Fruit fly (Drosophila melanogaster) whole organism, embryonic: ENCODE measurements around the gene Gdi.

ENCODE experiments used
- BtbVII ChIP-seq: fragments of 200-800 bp; sonication (Bioruptor generic); optimal IDR thresholded peaks from 3 replicates; lab custom pipeline; 2017; ENCODE audit warnings: missing biosample characterization, mild to moderate bottlenecking, missing genetic modification characterization
- CG10462 ChIP-seq: fragments of 200-800 bp; sonication (Bioruptor generic); optimal IDR thresholded peaks from 2 replicates; lab custom pipeline; 2016; ENCODE audit warnings: missing biosample characterization, missing genetic modification characterization
- CG10979 ChIP-seq: fragments of 200-800 bp; sonication (Bioruptor generic); optimal IDR thresholded peaks from 2 replicates; lab custom pipeline; 2018; ENCODE audit warnings: missing biosample characterization, mild to moderate bottlenecking, missing genetic modification characterization, moderate library complexity
- CG11247 ChIP-seq: fragments of 200-800 bp; sonication (Bioruptor generic); IDR thresholded peaks from 2 replicates; pipeline ENCODE4 v1.3.6; 2022; ENCODE audit warnings: missing biosample characterization, missing genetic modification characterization
- CG12071 ChIP-seq: fragments of 200-800 bp; sonication (Bioruptor generic); optimal IDR thresholded peaks from 3 replicates; lab custom pipeline; 2018; ENCODE audit warnings: missing biosample characterization, mild to moderate bottlenecking, missing genetic modification characterization
- CG14965 ChIP-seq: fragments of 200-800 bp; sonication (Bioruptor generic); optimal IDR thresholded peaks from 2 replicates; lab custom pipeline; 2016; ENCODE audit warnings: missing biosample characterization, missing genetic modification characterization, borderline replicate concordance
- CG15269 ChIP-seq: fragments of 200-800 bp; sonication (Bioruptor generic); optimal IDR thresholded peaks from 2 replicates; lab custom pipeline; 2018; ENCODE audit warnings: missing biosample characterization, mild to moderate bottlenecking, missing genetic modification characterization, moderate library complexity
- CG1602 ChIP-seq: fragments of 200-800 bp; sonication (Bioruptor generic); optimal IDR thresholded peaks from 3 replicates; lab custom pipeline; 2016; ENCODE audit warnings: missing biosample characterization, missing genetic modification characterization
- CG31441 ChIP-seq: fragments of 200-800 bp; sonication (Bioruptor generic); IDR thresholded peaks from 2 replicates; pipeline ENCODE4 v1.3.6; 2022; ENCODE audit warnings: missing biosample characterization, missing genetic modification characterization
- CG34376 ChIP-seq: fragments of 200-800 bp; sonication (Bioruptor generic); optimal IDR thresholded peaks from 2 replicates; lab custom pipeline; 2018; ENCODE audit warnings: missing biosample characterization, mild to moderate bottlenecking, missing genetic modification characterization
- CG4328 ChIP-seq: fragments of 200-800 bp; sonication (Bioruptor generic); optimal IDR thresholded peaks from 3 replicates; lab custom pipeline; 2017; ENCODE audit warnings: missing biosample characterization, missing genetic modification reagents, missing genetic modification characterization
- CG6175 ChIP-seq: fragments of 200-800 bp; sonication (Bioruptor generic); IDR thresholded peaks from 3 replicates; pipeline ENCODE4 v1.3.6; 2022; ENCODE audit warnings: missing biosample characterization, missing genetic modification characterization
- CG6765 ChIP-seq: fragments of 200-800 bp; sonication (Bioruptor generic); optimal IDR thresholded peaks from 3 replicates; lab custom pipeline; 2017; ENCODE audit warnings: missing biosample characterization, mild to moderate bottlenecking, missing genetic modification characterization
- CG7271 ChIP-seq: fragments of 200-800 bp; sonication (Bioruptor generic); optimal IDR thresholded peaks from 2 replicates; lab custom pipeline; 2018; ENCODE audit warnings: missing biosample characterization, mild to moderate bottlenecking, missing genetic modification characterization, moderate library complexity
- CG7745 ChIP-seq: fragments of 200-800 bp; sonication (Bioruptor generic); optimal IDR thresholded peaks from 2 replicates; lab custom pipeline; 2018; ENCODE audit warnings: missing biosample characterization, mild to moderate bottlenecking, missing genetic modification characterization, moderate library complexity
- CG7987 ChIP-seq: fragments of 200-800 bp; sonication (Bioruptor generic); optimal IDR thresholded peaks from 2 replicates; lab custom pipeline; 2018; ENCODE audit warnings: missing biosample characterization, mild to moderate bottlenecking, missing genetic modification characterization, moderate library complexity
- CG8388 ChIP-seq: fragments of 200-800 bp; sonication (Bioruptor generic); optimal IDR thresholded peaks from 2 replicates; lab custom pipeline; 2019; ENCODE audit warnings: missing biosample characterization, mild to moderate bottlenecking, missing genetic modification characterization, moderate library complexity
- CG8924 ChIP-seq: fragments of 200-800 bp; optimal IDR thresholded peaks from 3 replicates; lab custom pipeline; 2019; ENCODE audit warnings: missing biosample characterization, mild to moderate bottlenecking, missing genetic modification characterization, moderate library complexity
- CG9797 ChIP-seq: fragments of 200-800 bp; sonication (Bioruptor generic); optimal IDR thresholded peaks from 3 replicates; lab custom pipeline; 2018; ENCODE audit warnings: missing biosample characterization, mild to moderate bottlenecking, missing genetic modification characterization
- CG9817 ChIP-seq: fragments of 200-800 bp; sonication (Bioruptor generic); optimal IDR thresholded peaks from 2 replicates; lab custom pipeline; 2018; ENCODE audit warnings: missing biosample characterization, mild to moderate bottlenecking, missing genetic modification characterization, moderate library complexity
- CG9876 ChIP-seq: fragments of 200-800 bp; sonication (Bioruptor generic); optimal IDR thresholded peaks from 2 replicates; lab custom pipeline; 2016; ENCODE audit warnings: missing biosample characterization, missing genetic modification characterization
- CHES-1-like ChIP-seq: fragments of 200-800 bp; sonication (Bioruptor generic); optimal IDR thresholded peaks from 2 replicates; lab custom pipeline; 2016; ENCODE audit warnings: missing biosample characterization, missing genetic modification characterization
- CoRest ChIP-seq: fragments of 200-800 bp; sonication (Bioruptor generic); optimal IDR thresholded peaks from 3 replicates; lab custom pipeline; 2018; ENCODE audit warnings: missing biosample characterization, mild to moderate bottlenecking, missing genetic modification characterization, moderate library complexity
- Dip3 ChIP-seq: fragments of 200-800 bp; sonication (Bioruptor generic); optimal IDR thresholded peaks from 3 replicates; lab custom pipeline; 2016; ENCODE audit warnings: missing biosample characterization, missing genetic modification characterization
- Doc3 ChIP-seq: fragments of 200-800 bp; sonication (Bioruptor generic); IDR thresholded peaks from 3 replicates; pipeline ENCODE4 v1.3.6; 2022; ENCODE audit warnings: missing biosample characterization, missing genetic modification characterization; ENCODE audit not compliant: partially characterized antibody
- E2f2 ChIP-seq: fragments of 200-800 bp; sonication (Bioruptor generic); IDR thresholded peaks from 2 replicates; pipeline ENCODE4 v1.3.6; 2022; ENCODE audit warnings: missing biosample characterization, missing genetic modification characterization
- HHEX ChIP-seq: fragments of 200-800 bp; sonication (Bioruptor generic); optimal IDR thresholded peaks from 3 replicates; lab custom pipeline; 2017; ENCODE audit warnings: missing biosample characterization, mild to moderate bottlenecking, missing genetic modification characterization, missing genetic modification reagents
- Hey ChIP-seq: fragments of 200-800 bp; sonication (Bioruptor generic); optimal IDR thresholded peaks from 3 replicates; lab custom pipeline; 2018; ENCODE audit warnings: missing biosample characterization, mild to moderate bottlenecking, missing genetic modification characterization
- Lim3 ChIP-seq: fragments of 200-800 bp; sonication (Bioruptor generic); IDR thresholded peaks from 2 replicates; pipeline ENCODE4 v1.3.6; 2022; ENCODE audit warnings: missing biosample characterization, missing genetic modification characterization
- MESR4 ChIP-seq: fragments of 200-800 bp; sonication (Bioruptor generic); optimal IDR thresholded peaks from 2 replicates; lab custom pipeline; 2018; ENCODE audit warnings: missing biosample characterization, mild to moderate bottlenecking, missing genetic modification characterization, moderate library complexity
- NfI ChIP-seq: fragments of 200-800 bp; sonication (Bioruptor generic); optimal IDR thresholded peaks from 3 replicates; lab custom pipeline; 2018; ENCODE audit warnings: missing biosample characterization, mild to moderate bottlenecking, missing genetic modification characterization, moderate library complexity
- PHDP ChIP-seq: fragments of 200-800 bp; sonication (Bioruptor generic); optimal IDR thresholded peaks from 3 replicates; lab custom pipeline; 2018; ENCODE audit warnings: missing biosample characterization, mild to moderate bottlenecking, missing genetic modification characterization, moderate library complexity
- Rx ChIP-seq: fragments of 200-800 bp; sonication (Bioruptor generic); IDR thresholded peaks from 2 replicates; pipeline ENCODE4 v1.3.6; 2022; ENCODE audit warnings: missing biosample characterization, missing genetic modification characterization
- Sin3A ChIP-seq: fragments of >200 bp; optimal IDR thresholded peaks from 2 replicates; lab custom pipeline; 2018
- Tbp ChIP-seq: fragments of >200 bp; optimal IDR thresholded peaks from 2 replicates; lab custom pipeline; 2018; ENCODE audit warnings: missing biosample characterization, missing genetic modification characterization
- al ChIP-seq: fragments of 200-800 bp; sonication (Bioruptor generic); IDR thresholded peaks from 2 replicates; pipeline ENCODE4 v1.3.6; 2022; ENCODE audit warnings: missing biosample characterization, missing genetic modification characterization
- amos ChIP-seq: fragments of 200-800 bp; sonication (Bioruptor generic); IDR thresholded peaks from 2 replicates; pipeline ENCODE4 v1.3.6; 2022; ENCODE audit warnings: missing biosample characterization, missing genetic modification characterization; ENCODE audit not compliant: partially characterized antibody
- caup ChIP-seq: fragments of 200-800 bp; sonication (Bioruptor generic); optimal IDR thresholded peaks from 3 replicates; lab custom pipeline; 2017; ENCODE audit warnings: missing biosample characterization, mild to moderate bottlenecking, missing genetic modification characterization, moderate library complexity; ENCODE audit not compliant: severe bottlenecking
- dan ChIP-seq: fragments of 200-800 bp; sonication (Bioruptor generic); IDR thresholded peaks from 2 replicates; pipeline ENCODE4 v1.3.6; 2022; ENCODE audit warnings: missing biosample characterization, missing genetic modification characterization
- dm ChIP-seq: fragments of 200-800 bp; sonication (Bioruptor generic); optimal IDR thresholded peaks from 3 replicates; lab custom pipeline; 2016; ENCODE audit warnings: missing biosample characterization, missing genetic modification characterization
- fd96Cb ChIP-seq: fragments of 200-800 bp; sonication (Bioruptor generic); optimal IDR thresholded peaks from 2 replicates; lab custom pipeline; 2018; ENCODE audit warnings: missing biosample characterization, mild to moderate bottlenecking, missing genetic modification characterization, moderate library complexity
- gro ChIP-seq: fragments of 200-800 bp; sonication (Bioruptor generic); optimal IDR thresholded peaks from 2 replicates; lab custom pipeline; 2016; ENCODE audit warnings: missing biosample characterization, missing genetic modification characterization
- jing ChIP-seq: fragments of 200-800 bp; sonication (Bioruptor generic); optimal IDR thresholded peaks from 2 replicates; lab custom pipeline; 2018; ENCODE audit warnings: missing biosample characterization, mild to moderate bottlenecking, missing genetic modification characterization
- ranshi ChIP-seq: fragments of 200-800 bp; sonication (Bioruptor generic); IDR thresholded peaks from 2 replicates; pipeline ENCODE4 v1.3.6; 2022; ENCODE audit warnings: missing biosample characterization, missing genetic modification characterization
- scrt ChIP-seq: fragments of 200-800 bp; sonication (Bioruptor generic); optimal IDR thresholded peaks from 2 replicates; lab custom pipeline; 2018; ENCODE audit warnings: missing biosample characterization, mild to moderate bottlenecking, missing genetic modification characterization, moderate library complexity
- sim ChIP-seq: fragments of 200-800 bp; sonication (Bioruptor generic); IDR thresholded peaks from 2 replicates; pipeline ENCODE4 v1.3.6; 2022; ENCODE audit warnings: missing biosample characterization, missing genetic modification characterization
- trh ChIP-seq: fragments of 200-800 bp; sonication (Bioruptor generic); optimal IDR thresholded peaks from 2 replicates; lab custom pipeline; 2016; ENCODE audit warnings: missing biosample characterization, missing genetic modification characterization
- unpg ChIP-seq: fragments of 200-800 bp; sonication (Bioruptor generic); optimal IDR thresholded peaks from 3 replicates; lab custom pipeline; 2018; ENCODE audit warnings: missing biosample characterization, mild to moderate bottlenecking, missing genetic modification characterization, moderate library complexity
- wdn ChIP-seq: fragments of 200-800 bp; sonication (Bioruptor generic); IDR thresholded peaks from 2 replicates; pipeline ENCODE4 v1.3.6; 2022; ENCODE audit warnings: missing biosample characterization, missing genetic modification characterization
- wor ChIP-seq: fragments of 200-800 bp; sonication (Bioruptor generic); IDR thresholded peaks from 2 replicates; pipeline ENCODE4 v1.3.6; 2022; ENCODE audit warnings: missing biosample characterization, missing genetic modification characterization

Gene Gdi

DNA sequence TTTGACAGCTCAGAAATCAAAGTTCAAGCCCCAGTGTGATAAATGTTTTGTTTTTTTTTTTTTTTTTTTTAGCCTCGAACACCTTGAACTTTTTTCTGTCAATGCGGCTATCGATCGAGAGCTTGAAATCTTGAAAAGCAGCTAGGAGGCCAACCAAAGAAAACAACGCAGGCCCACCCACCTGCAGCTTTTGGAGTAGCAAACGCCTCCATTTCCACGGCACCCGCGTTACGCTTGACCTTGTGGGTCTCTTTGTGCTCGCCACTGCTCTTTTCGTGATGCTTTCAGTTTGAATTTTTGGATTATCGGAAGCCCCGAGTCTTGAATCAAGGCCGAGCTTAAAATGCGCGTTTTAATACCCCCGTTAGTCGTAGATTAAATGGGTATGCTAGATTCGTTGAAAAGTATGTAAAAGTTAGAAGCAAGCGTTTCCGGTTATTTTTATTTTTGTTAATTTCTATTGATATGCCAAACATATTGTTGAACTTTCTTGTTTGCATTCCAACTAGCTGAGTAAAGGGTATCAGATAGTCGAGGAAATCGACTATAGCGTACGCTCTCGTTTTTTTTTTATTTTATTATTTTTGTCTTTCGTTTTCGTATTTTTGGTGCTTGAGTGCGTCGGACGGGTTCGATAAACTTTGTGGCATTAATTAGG lies 8.2 kb upstream of the Gdi start (continued):
- TF ChIP-seq CG4328 (GFP tag; lab: Kevin White, UChicago) (no peak), PHDP (tag; lab: Kevin White, UChicago) (peak; percentile 76), CG7745 (no peak), CG31441 (peak; percentile 67), CoRest (tag; lab: Kevin White, UChicago) (peak; percentile 80), ranshi (peak; percentile 76; the same call in 1 of the 2 replicates), CG9876 (GFP tag; lab: Kevin White, UChicago) (no peak), CG10462 (GFP tag; lab: Kevin White, UChicago) (peak; percentile 49), Rx (GFP tag; lab: Robert Waterston, UW) (peak; percentile 55), sim (GFP tag; lab: Robert Waterston, UW) (0 out of 2 replicates have a peak, but pooled peaks have one; percentile 29), Tbp (GFP tag; lab: Kevin White, UChicago) (no peak), trh (GFP tag; lab: Kevin White, UChicago) (no peak), CG34376 (GFP tag; lab: Kevin White, UChicago) (no peak), unpg (peak; percentile 80), CG14965 (GFP tag; lab: Kevin White, UChicago) (no peak), gro (GFP tag; lab: Kevin White, UChicago) (no peak), scrt (GFP tag; lab: Kevin White, UChicago) (peak; percentile 26), MESR4 (GFP tag; lab: Kevin White, UChicago) (no peak), E2f2 (peak; percentile 71), CG1602 (GFP tag; lab: Kevin White, UChicago) (peak; percentile 54), CG12071 (GFP tag; lab: Kevin White, UChicago) (no peak), Hey (tag; lab: Kevin White, UChicago) (no peak), BtbVII (GFP tag; lab: Kevin White, UChicago) (peak; percentile 49), CG7987 (GFP tag; lab: Kevin White, UChicago) (no peak), CG9817 (tag; lab: Kevin White, UChicago) (peak; percentile 64), CG7271 (tag; lab: Kevin White, UChicago) (no peak), Doc3 (GFP tag; lab: Robert Waterston, UW) (no peak), CG11247 (GFP tag; lab: Robert Waterston, UW) (peak; percentile 67; the same call in 1 of the 2 replicates), CG15269 (peak; percentile 88), Sin3A (no peak), wdn (GFP tag; lab: Robert Waterston, UW) (peak; percentile 47; the same call in 1 of the 2 replicates), wor (peak; percentile 70), NfI (peak; percentile 35), dan (no peak), CG6175 (GFP tag; lab: Robert Waterston, UW) (no peak), fd96Cb (tag; lab: Kevin White, UChicago) (peak; percentile 47), HHEX (GFP tag; lab: Kevin White, UChicago) (peak; percentile 44), dm (GFP tag; lab: Kevin White, UChicago) (no peak), al (GFP tag; lab: Robert Waterston, UW) (peak; percentile 68), CG9797 (GFP tag; lab: Kevin White, UChicago) (no peak), caup (GFP tag; lab: Kevin White, UChicago) (peak; percentile 35), Dip3 (GFP tag; lab: Kevin White, UChicago) (no peak), CHES-1-like (GFP tag; lab: Kevin White, UChicago) (peak; percentile 17), Lim3 (GFP tag; lab: Robert Waterston, UW) (no peak), CG6765 (GFP tag; lab: Kevin White, UChicago) (no peak), CG8388 (GFP tag; lab: Kevin White, UChicago) (peak; percentile 80), CG10979 (tag; lab: Kevin White, UChicago) (peak; percentile 36), amos (GFP tag; lab: Robert Waterston, UW) (no peak), jing (GFP tag; lab: Kevin White, UChicago) (no peak), CG8924 (peak; percentile 78)
